Worm (Caenorhabditis elegans) whole organism, early embryonic: Measurements from ENCODE around the gene del-6.

ENCODE experiments used
- B0310.2 ChIP-seq: sonication (generic microtip); optimal IDR thresholded peaks from 2 replicates; lab custom pipeline; 2016; ENCODE audit warnings: mild to moderate bottlenecking, missing genetic modification characterization, missing compliant biosample characterization
- ama-1 ChIP-seq: fragments of 150-350 bp; optimal IDR thresholded peaks from 2 replicates; lab custom pipeline; 2014
- ceh-13 ChIP-seq: fragments of 200-800 bp; sonication (Bioruptor generic); optimal IDR thresholded peaks from 2 replicates; lab custom pipeline; 2018; ENCODE audit warnings: mild to moderate bottlenecking, missing genetic modification characterization, missing compliant biosample characterization
- ets-7 ChIP-seq: sonication (generic microtip); optimal IDR thresholded peaks from 2 replicates; lab custom pipeline; 2016; ENCODE audit warnings: missing genotype, missing genetic modification characterization, missing compliant biosample characterization
- flt-1 ChIP-seq: fragments of 200-800 bp; sonication (Bioruptor generic); IDR thresholded peaks from 2 replicates; pipeline ENCODE4 v1.3.6; 2022; ENCODE audit warnings: missing genetic modification characterization, missing compliant biosample characterization
- hmg-4 ChIP-seq: fragments of 200-800 bp; sonication (Bioruptor generic); optimal IDR thresholded peaks from 2 replicates; lab custom pipeline; 2018; ENCODE audit warnings: mild to moderate bottlenecking, missing genetic modification characterization, missing compliant biosample characterization
- hnd-1 ChIP-seq: sonication (generic microtip); optimal IDR thresholded peaks from 2 replicates; lab custom pipeline; 2016; ENCODE audit warnings: missing genetic modification characterization, missing compliant biosample characterization
- pes-1 ChIP-seq: fragments of 200-800 bp; sonication (Bioruptor generic); IDR thresholded peaks from 2 replicates; pipeline ENCODE4 v1.3.6; 2022; ENCODE audit warnings: missing genetic modification reagents, missing genetic modification characterization, missing compliant biosample characterization
- tra-4 ChIP-seq: sonication (generic microtip); optimal IDR thresholded peaks from 2 replicates; lab custom pipeline; 2017; ENCODE audit warnings: missing genetic modification characterization, missing compliant biosample characterization

DNA sequence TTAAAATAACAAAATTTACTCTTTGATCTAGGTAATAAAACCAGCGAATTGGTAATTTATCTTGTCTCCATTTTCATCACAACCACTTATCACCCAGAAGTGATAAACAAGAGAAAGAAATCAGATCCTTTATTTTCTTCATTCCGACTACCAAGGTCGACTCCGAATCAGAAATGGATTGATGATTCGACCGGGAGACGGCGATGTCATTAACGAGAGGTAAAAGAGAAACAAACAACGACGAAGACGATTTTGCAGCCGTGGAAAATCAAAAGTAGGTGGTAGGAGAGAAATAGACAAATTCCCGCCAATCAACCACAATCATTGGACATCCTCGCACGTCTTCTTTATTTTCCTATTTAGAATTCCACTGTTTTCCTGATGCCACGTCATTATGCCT, 15.6 kb upstream of the del-6 start:
- no peak for TF ChIP-seq flt-1
- no peak for TF ChIP-seq pes-1 (GFP tag; lab: Robert Waterston, UW)
- TF ChIP-seq B0310.2 (tag; lab: Kevin White, UChicago) = no peak
- TF ChIP-seq hnd-1 (tag; lab: Kevin White, UChicago) = no peak
- TF ChIP-seq ceh-13 (GFP tag; lab: Kevin White, UChicago) = no peak
- no peak for TF ChIP-seq ama-1 (lab: Kevin White, UChicago)
- no peak for TF ChIP-seq ets-7
- TF ChIP-seq hmg-4 (GFP tag; lab: Kevin White, UChicago) = no peak
- no peak for TF ChIP-seq tra-4 (tag; lab: Kevin White, UChicago)
